Worm (Caenorhabditis elegans) whole organism, late embryonic: Measurements from ENCODE around the gene E04F6.9.

Experiments
- C08G9.2 ChIP-seq: sonication (generic microtip); optimal IDR thresholded peaks from 2 replicates; lab custom pipeline; 2016; ENCODE audit warnings: mild to moderate bottlenecking, missing genetic modification characterization, moderate library complexity, missing compliant biosample characterization
- C38D4.7 ChIP-seq: fragments of 200-800 bp; sonication (Bioruptor generic); optimal IDR thresholded peaks from 2 replicates; lab custom pipeline; 2018; ENCODE audit warnings: mild to moderate bottlenecking, missing genetic modification characterization, moderate library complexity, missing compliant biosample characterization
- K02D7.2 ChIP-seq: sonication (generic microtip); optimal IDR thresholded peaks from 2 replicates; lab custom pipeline; 2017; ENCODE audit warnings: mild to moderate bottlenecking, missing genetic modification characterization, missing compliant biosample characterization
- ahr-1 ChIP-seq: sonication (generic microtip); optimal IDR thresholded peaks from 2 replicates; lab custom pipeline; 2016; ENCODE audit warnings: missing genetic modification characterization, missing compliant biosample characterization
- ceh-14 ChIP-seq: sonication (generic microtip); optimal IDR thresholded peaks from 2 replicates; lab custom pipeline; 2016; ENCODE audit warnings: missing genotype, missing genetic modification characterization, missing compliant biosample characterization
- ceh-18 ChIP-seq: sonication (generic microtip); optimal IDR thresholded peaks from 2 replicates; lab custom pipeline; 2016; ENCODE audit warnings: missing genetic modification characterization, missing compliant biosample characterization
- ceh-19 ChIP-seq: fragments of 200-800 bp; sonication (Bioruptor generic); optimal IDR thresholded peaks from 2 replicates; lab custom pipeline; 2018; ENCODE audit warnings: mild to moderate bottlenecking, missing genetic modification characterization, missing compliant biosample characterization
- ceh-24 ChIP-seq: sonication (generic microtip); optimal IDR thresholded peaks from 2 replicates; lab custom pipeline; 2016; ENCODE audit warnings: mild to moderate bottlenecking, missing genetic modification characterization, missing compliant biosample characterization
- ceh-30 ChIP-seq: fragments of 150-350 bp; optimal IDR thresholded peaks from 2 replicates; lab custom pipeline; 2014; ENCODE audit warnings: missing biosample characterization, missing genetic modification characterization
- ceh-31 ChIP-seq: sonication (generic microtip); optimal IDR thresholded peaks from 2 replicates; lab custom pipeline; 2016; ENCODE audit warnings: missing genetic modification characterization, missing compliant biosample characterization
- ceh-45 ChIP-seq: fragments of 200-800 bp; sonication (Bioruptor generic); IDR thresholded peaks from 2 replicates; pipeline ENCODE4 v1.3.6; 2022; ENCODE audit warnings: missing genetic modification reagents, missing genetic modification characterization, missing compliant biosample characterization
- ceh-6 ChIP-seq: fragments of 200-800 bp; sonication (Bioruptor generic); optimal IDR thresholded peaks from 2 replicates; lab custom pipeline; 2018; ENCODE audit warnings: mild to moderate bottlenecking, missing genetic modification characterization, missing compliant biosample characterization
- che-1 ChIP-seq: sonication (generic microtip); optimal IDR thresholded peaks from 2 replicates; lab custom pipeline; 2016; ENCODE audit warnings: mild to moderate bottlenecking, missing genetic modification characterization, missing compliant biosample characterization
- elt-4 ChIP-seq: sonication (generic microtip); optimal IDR thresholded peaks from 2 replicates; lab custom pipeline; 2016; ENCODE audit warnings: missing genetic modification characterization, missing compliant biosample characterization
- eyg-1 ChIP-seq: sonication (generic microtip); optimal IDR thresholded peaks from 2 replicates; lab custom pipeline; 2016; ENCODE audit warnings: missing genotype, missing genetic modification characterization, missing compliant biosample characterization
- fkh-10 ChIP-seq: fragments of 150-350 bp; optimal IDR thresholded peaks from 2 replicates; lab custom pipeline; 2014; ENCODE audit warnings: missing biosample characterization, missing genetic modification reagents, missing genetic modification characterization
- hlh-13 ChIP-seq: fragments of 200-800 bp; sonication (Bioruptor generic); optimal IDR thresholded peaks from 2 replicates; lab custom pipeline; 2018; ENCODE audit warnings: mild to moderate bottlenecking, missing genetic modification characterization, missing compliant biosample characterization
- hlh-15 ChIP-seq: sonication (generic microtip); optimal IDR thresholded peaks from 2 replicates; lab custom pipeline; 2016; ENCODE audit warnings: missing genetic modification characterization, missing compliant biosample characterization
- hlh-30 ChIP-seq: sonication (generic microtip); optimal IDR thresholded peaks from 2 replicates; lab custom pipeline; 2017; ENCODE audit warnings: antibody characterized with exemption, missing genetic modification characterization, missing compliant biosample characterization; ENCODE audit not compliant: insufficient read depth
- hlh-8 ChIP-seq: sonication (generic microtip); optimal IDR thresholded peaks from 2 replicates; lab custom pipeline; 2016; ENCODE audit warnings: missing genotype, missing genetic modification characterization, missing compliant biosample characterization
- lin-11 ChIP-seq: fragments of 200-800 bp; sonication (Bioruptor generic); optimal IDR thresholded peaks from 2 replicates; lab custom pipeline; 2018; ENCODE audit warnings: mild to moderate bottlenecking, missing genetic modification characterization, missing compliant biosample characterization
- madf-2 ChIP-seq: sonication (generic microtip); optimal IDR thresholded peaks from 2 replicates; lab custom pipeline; 2017; ENCODE audit warnings: missing genetic modification characterization, missing compliant biosample characterization
- mec-3 ChIP-seq: sonication (generic microtip); optimal IDR thresholded peaks from 2 replicates; lab custom pipeline; 2016; ENCODE audit warnings: borderline replicate concordance, missing genetic modification characterization, missing compliant biosample characterization
- nfya-1 ChIP-seq: sonication (generic microtip); optimal IDR thresholded peaks from 2 replicates; lab custom pipeline; 2017; ENCODE audit warnings: missing genetic modification characterization, mild to moderate bottlenecking, missing compliant biosample characterization, antibody characterized with exemption, moderate library complexity
- pag-3 ChIP-seq: sonication (generic microtip); optimal IDR thresholded peaks from 2 replicates; lab custom pipeline; 2016; ENCODE audit warnings: missing compliant biosample characterization, missing genetic modification characterization, borderline replicate concordance
- pha-2 ChIP-seq: sonication (generic microtip); optimal IDR thresholded peaks from 2 replicates; lab custom pipeline; 2017; ENCODE audit warnings: mild to moderate bottlenecking, missing genetic modification characterization, missing compliant biosample characterization
- ref-2 ChIP-seq: sonication (generic microtip); optimal IDR thresholded peaks from 2 replicates; lab custom pipeline; 2016; ENCODE audit warnings: missing genetic modification characterization, missing compliant biosample characterization
- rnt-1 ChIP-seq: sonication (generic microtip); optimal IDR thresholded peaks from 2 replicates; lab custom pipeline; 2016; ENCODE audit warnings: missing genetic modification characterization, missing compliant biosample characterization
- sox-2 ChIP-seq: fragments of 200-800 bp; sonication (Bioruptor generic); IDR thresholded peaks from 2 replicates; pipeline ENCODE4 v1.3.6; 2022; ENCODE audit warnings: missing genetic modification reagents, missing genetic modification characterization, missing compliant biosample characterization
- sox-4 ChIP-seq: sonication (generic microtip); optimal IDR thresholded peaks from 2 replicates; lab custom pipeline; 2017; ENCODE audit warnings: mild to moderate bottlenecking, missing genetic modification characterization, inconsistent platforms, missing compliant biosample characterization
- syd-9 ChIP-seq: sonication (generic microtip); optimal IDR thresholded peaks from 2 replicates; lab custom pipeline; 2016; ENCODE audit warnings: mild to moderate bottlenecking, missing genetic modification characterization, moderate library complexity, missing compliant biosample characterization
- tbx-2 ChIP-seq: sonication (generic microtip); optimal IDR thresholded peaks from 2 replicates; lab custom pipeline; 2016; ENCODE audit warnings: missing genetic modification characterization, missing compliant biosample characterization
- tbx-7 ChIP-seq: sonication (generic microtip); optimal IDR thresholded peaks from 2 replicates; lab custom pipeline; 2016; ENCODE audit warnings: missing genotype, missing genetic modification characterization, missing compliant biosample characterization
- unc-42 ChIP-seq: sonication (generic microtip); optimal IDR thresholded peaks from 2 replicates; lab custom pipeline; 2016; ENCODE audit warnings: missing genotype, missing genetic modification characterization, missing compliant biosample characterization
- unc-55 ChIP-seq: sonication (generic microtip); optimal IDR thresholded peaks from 2 replicates; lab custom pipeline; 2017; ENCODE audit warnings: missing biosample characterization, missing genetic modification reagents, missing genetic modification characterization
- unc-86 ChIP-seq: sonication (generic microtip); optimal IDR thresholded peaks from 2 replicates; lab custom pipeline; 2016; ENCODE audit warnings: missing genetic modification characterization, missing compliant biosample characterization
- ztf-16 ChIP-seq: sonication (generic microtip); optimal IDR thresholded peaks from 2 replicates; lab custom pipeline; 2017; ENCODE audit warnings: missing genetic modification characterization, missing compliant biosample characterization

E04F6.9 gene

DNA sequence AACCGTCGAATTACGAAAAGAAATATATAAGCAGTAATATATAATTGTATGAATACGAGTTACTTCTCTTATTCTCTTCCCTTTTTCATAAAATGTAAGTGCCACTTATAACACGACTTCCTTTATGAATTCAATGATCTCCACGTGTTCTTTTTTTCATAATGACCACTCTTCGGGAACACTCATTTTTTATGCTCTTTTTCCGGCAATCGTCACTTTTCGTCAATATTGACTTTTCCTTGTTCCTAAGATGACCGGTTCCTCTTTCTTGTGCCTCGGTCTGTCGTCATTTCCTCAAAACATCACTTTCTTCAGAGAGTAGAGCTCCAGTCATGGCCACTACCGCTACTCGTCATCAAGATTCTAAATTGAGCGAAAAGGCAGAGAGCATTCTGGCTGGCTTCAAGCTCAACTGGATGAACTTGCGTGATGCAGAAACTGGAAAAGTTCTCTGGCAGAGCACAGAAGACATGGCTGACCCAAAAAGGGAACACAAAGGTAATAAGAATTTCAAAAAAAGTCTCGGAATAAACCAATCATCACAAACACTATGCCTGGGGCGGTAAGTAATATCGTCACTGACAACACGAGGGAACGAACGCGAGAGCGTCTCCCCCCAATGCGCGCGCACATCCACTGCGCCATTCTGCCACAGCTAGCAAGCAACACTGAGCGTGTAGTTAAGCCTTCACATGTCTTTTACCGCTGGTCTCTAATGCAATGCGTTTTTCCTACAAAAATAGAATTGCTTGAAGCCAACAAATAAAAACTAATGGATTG is 28.3 kb downstream of the E04F6.9 start, which contains the start of gene pdl-1 (continued):
- peak; percentile 95 for TF ChIP-seq ztf-16 (tag; lab: Kevin White, UChicago)
- TF ChIP-seq sox-4 (tag; lab: Kevin White, UChicago): peak; percentile 94
- peak; percentile 84 for TF ChIP-seq elt-4 (tag; lab: Kevin White, UChicago)
- TF ChIP-seq pha-2 (tag; lab: Kevin White, UChicago): peak; percentile 91
- peak; percentile 92 for TF ChIP-seq che-1 (tag; lab: Kevin White, UChicago)
- TF ChIP-seq ceh-24: peak; percentile 73
- no peak for TF ChIP-seq fkh-10
- peak; percentile 94 for TF ChIP-seq C38D4.7 (GFP tag; lab: Kevin White, UChicago)
- TF ChIP-seq ceh-45 (GFP tag; lab: Robert Waterston, UW): peak; percentile 93
- peak; percentile 72 for TF ChIP-seq tbx-7 (tag; lab: Kevin White, UChicago)
- peak; percentile 92 for TF ChIP-seq madf-2 (tag; lab: Kevin White, UChicago)
- peak; percentile 87 for TF ChIP-seq sox-2 (GFP tag; lab: Robert Waterston, UW)
- TF ChIP-seq ceh-6 (GFP tag; lab: Kevin White, UChicago): peak; percentile 92
- TF ChIP-seq syd-9 (tag; lab: Kevin White, UChicago): peak; percentile 95
- peak; percentile 76 for TF ChIP-seq ahr-1
- peak; percentile 68 for TF ChIP-seq hlh-30 (tag; lab: Kevin White, UChicago)
- peak; percentile 96 for TF ChIP-seq ceh-19 (GFP tag; lab: Kevin White, UChicago)
- peak; percentile 86 for TF ChIP-seq hlh-8
- TF ChIP-seq C08G9.2 (tag; lab: Kevin White, UChicago): peak; percentile 88
- peak; percentile 91 for TF ChIP-seq ref-2 (tag; lab: Kevin White, UChicago)
- TF ChIP-seq ceh-14 (tag; lab: Kevin White, UChicago): peak; percentile 89
- TF ChIP-seq ceh-30 (tag; lab: Kevin White, UChicago): peak; percentile 31

DNA sequence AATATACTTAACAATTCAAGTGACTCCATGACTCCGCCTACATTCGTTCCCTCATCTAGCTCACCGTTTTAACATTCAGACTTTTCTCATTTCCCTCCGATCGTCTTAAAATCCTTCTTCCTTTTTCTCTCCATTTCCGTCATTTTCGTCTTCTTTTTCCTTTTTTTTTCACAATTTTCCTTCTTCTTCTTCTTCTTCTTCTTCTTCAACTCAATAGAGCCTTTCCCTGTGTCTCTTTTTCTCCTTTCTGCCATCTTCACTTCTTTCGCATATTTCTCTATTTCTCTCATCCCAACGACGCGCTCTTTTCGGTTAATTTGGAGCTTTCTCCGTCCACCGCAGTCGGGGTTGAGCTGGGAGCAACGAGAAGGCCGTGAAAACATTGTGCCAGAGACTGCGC is 29.3 kb downstream of the E04F6.9 start:
- TF ChIP-seq hlh-15: no peak
- TF ChIP-seq mec-3 (tag; lab: Kevin White, UChicago): no peak
- TF ChIP-seq C08G9.2 (tag; lab: Kevin White, UChicago): peak; percentile 5
- peak; percentile 0 for TF ChIP-seq tbx-2
- TF ChIP-seq madf-2 (tag; lab: Kevin White, UChicago): no peak
- peak; percentile 27 for TF ChIP-seq nfya-1 (tag; lab: Kevin White, UChicago)
- no peak for TF ChIP-seq C38D4.7 (GFP tag; lab: Kevin White, UChicago)
- no peak for TF ChIP-seq unc-55
- no peak for TF ChIP-seq hlh-13 (GFP tag; lab: Kevin White, UChicago)
- no peak for TF ChIP-seq hlh-8
- TF ChIP-seq ceh-18: peak; percentile 40
- no peak for TF ChIP-seq rnt-1 (tag; lab: Kevin White, UChicago)
- no peak for TF ChIP-seq unc-86
- no peak for TF ChIP-seq ceh-30 (tag; lab: Kevin White, UChicago)
- TF ChIP-seq unc-42 (tag; lab: Kevin White, UChicago): peak; percentile 79
- no peak for TF ChIP-seq lin-11
- peak; percentile 17 for TF ChIP-seq ceh-19 (GFP tag; lab: Kevin White, UChicago)
- peak; percentile 38 for TF ChIP-seq ceh-31 (tag; lab: Kevin White, UChicago)

DNA sequence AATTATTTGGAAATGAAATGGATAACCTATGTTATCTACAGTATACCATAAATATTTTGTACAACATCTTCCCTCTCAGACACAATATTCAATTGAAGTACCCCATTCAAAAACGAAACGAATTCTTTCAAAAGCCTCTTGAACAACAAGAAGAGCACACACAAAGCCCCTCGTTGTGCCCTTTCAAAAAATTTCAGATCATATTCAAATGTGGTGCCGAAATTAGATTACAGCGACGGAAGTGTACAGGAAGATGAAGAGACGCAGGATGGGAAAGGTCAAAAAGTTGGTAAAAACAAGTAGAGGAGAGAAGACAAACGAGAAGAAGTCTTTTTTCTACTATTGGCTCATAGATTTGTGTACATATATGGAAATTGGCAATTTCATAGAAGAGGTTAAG is 35.9 kb downstream of the E04F6.9 start:
- TF ChIP-seq ceh-24 (no peak), eyg-1 (tag; lab: Kevin White, UChicago) (no peak), pag-3 (tag; lab: Kevin White, UChicago) (no peak), madf-2 (tag; lab: Kevin White, UChicago) (no peak), ceh-31 (tag; lab: Kevin White, UChicago) (no peak), hlh-30 (tag; lab: Kevin White, UChicago) (no peak), unc-42 (tag; lab: Kevin White, UChicago) (peak; percentile 80), K02D7.2 (tag; lab: Kevin White, UChicago) (no peak)
